Worm (Caenorhabditis elegans) whole organism, L2 larva: ENCODE data around the gene F52D2.6.

Experiments
- C34F6.9 ChIP-seq: fragments of 150-350 bp; optimal IDR thresholded peaks from 2 replicates; lab custom pipeline; 2014; ENCODE audit warnings: missing biosample characterization, missing genetic modification characterization
- F13H6.1 ChIP-seq: sonication (generic microtip); optimal IDR thresholded peaks from 2 replicates; lab custom pipeline; 2016; ENCODE audit warnings: missing genetic modification characterization, missing compliant biosample characterization
- R02D3.7 ChIP-seq: fragments of 150-350 bp; optimal IDR thresholded peaks from 2 replicates; lab custom pipeline; 2014; ENCODE audit warnings: missing biosample characterization, missing genetic modification characterization
- Y55F3AM.14 ChIP-seq: fragments of 200-800 bp; sonication (Bioruptor generic); optimal IDR thresholded peaks from 2 replicates; lab custom pipeline; 2018; ENCODE audit warnings: mild to moderate bottlenecking, missing genetic modification characterization, missing compliant biosample characterization
- aly-2 ChIP-seq: fragments of 150-350 bp; optimal IDR thresholded peaks from 2 replicates; lab custom pipeline; 2014; ENCODE audit warnings: missing biosample characterization, missing genetic modification characterization
- ama-1 ChIP-seq: fragments of 150-350 bp; optimal IDR thresholded peaks from 2 replicates; lab custom pipeline; 2018; ENCODE audit warnings: inconsistent platforms
- blmp-1 ChIP-seq: sonication (generic microtip); optimal IDR thresholded peaks from 2 replicates; lab custom pipeline; 2017; ENCODE audit warnings: missing genetic modification characterization, mild to moderate bottlenecking, missing compliant biosample characterization, antibody characterized with exemption, moderate library complexity; ENCODE audit not compliant: insufficient read depth
- ceh-16 ChIP-seq: fragments of 150-350 bp; optimal IDR thresholded peaks from 2 replicates; lab custom pipeline; 2014; ENCODE audit warnings: missing biosample characterization, missing genetic modification characterization
- ceh-82 ChIP-seq: fragments of 150-350 bp; optimal IDR thresholded peaks from 2 replicates; lab custom pipeline; 2014; ENCODE audit warnings: missing biosample characterization, missing genetic modification characterization
- crh-2 ChIP-seq: sonication (generic microtip); optimal IDR thresholded peaks from 2 replicates; lab custom pipeline; 2017; ENCODE audit warnings: missing biosample characterization, missing genetic modification characterization
- dmd-4 ChIP-seq: sonication (generic microtip); optimal IDR thresholded peaks from 2 replicates; lab custom pipeline; 2017; ENCODE audit warnings: missing biosample characterization, missing genetic modification characterization
- egl-27 ChIP-seq: sonication (generic microtip); optimal IDR thresholded peaks from 3 replicates; lab custom pipeline; 2017; ENCODE audit warnings: missing biosample characterization, missing genetic modification reagents, missing genetic modification characterization
- elt-3 ChIP-seq: sonication (generic microtip); optimal IDR thresholded peaks from 2 replicates; lab custom pipeline; 2017; ENCODE audit warnings: missing biosample characterization, missing genetic modification characterization
- fos-1 ChIP-seq: fragments of 150-350 bp; optimal IDR thresholded peaks from 2 replicates; lab custom pipeline; 2014; ENCODE audit warnings: missing biosample characterization, missing genetic modification characterization
- gmeb-1 ChIP-seq: fragments of 150-350 bp; optimal IDR thresholded peaks from 2 replicates; lab custom pipeline; 2014; ENCODE audit warnings: missing biosample characterization, missing genetic modification characterization
- lin-11 ChIP-seq: fragments of 150-350 bp; sonication (generic microtip); optimal IDR thresholded peaks from 2 replicates; lab custom pipeline; 2014; ENCODE audit warnings: missing biosample characterization, missing genetic modification characterization, inconsistent platforms, mixed read lengths
- lin-13 ChIP-seq: fragments of 150-350 bp; optimal IDR thresholded peaks from 2 replicates; lab custom pipeline; 2014; ENCODE audit warnings: missing biosample characterization, missing genetic modification reagents, missing genetic modification characterization
- lin-39 ChIP-seq: fragments of 150-350 bp; optimal IDR thresholded peaks from 2 replicates; lab custom pipeline; 2014; ENCODE audit warnings: missing biosample characterization, missing genetic modification reagents, missing genetic modification characterization
- lsy-2 ChIP-seq, 2 experiments: fragments of 150-350 bp in 1 of 2; sonication (generic microtip) in 1 of 2; optimal IDR thresholded peaks; 2 replicates each; lab custom pipeline; 2014 to 2017; ENCODE audit warnings: missing biosample characterization in 2 of 2, missing genetic modification characterization in 2 of 2
- mab-5 ChIP-seq: fragments of 150-350 bp; optimal IDR thresholded peaks from 2 replicates; lab custom pipeline; 2014; ENCODE audit warnings: missing biosample characterization, missing genetic modification characterization
- mbf-1 ChIP-seq: sonication (generic microtip); optimal IDR thresholded peaks from 2 replicates; lab custom pipeline; 2017; ENCODE audit warnings: missing biosample characterization, missing genetic modification characterization
- nhr-11 ChIP-seq: fragments of 150-350 bp; optimal IDR thresholded peaks from 2 replicates; lab custom pipeline; 2014; ENCODE audit warnings: missing biosample characterization, missing genetic modification characterization
- nhr-12 ChIP-seq: fragments of 150-350 bp; optimal IDR thresholded peaks from 2 replicates; lab custom pipeline; 2014; ENCODE audit warnings: missing biosample characterization, missing genetic modification characterization
- nhr-129 ChIP-seq: fragments of 150-350 bp; optimal IDR thresholded peaks from 2 replicates; lab custom pipeline; 2014; ENCODE audit warnings: missing biosample characterization, missing genetic modification characterization
- nhr-21 ChIP-seq: fragments of 150-350 bp; optimal IDR thresholded peaks from 2 replicates; lab custom pipeline; 2014; ENCODE audit warnings: missing biosample characterization, missing genetic modification characterization
- nhr-237 ChIP-seq: fragments of 150-350 bp; optimal IDR thresholded peaks from 2 replicates; lab custom pipeline; 2014; ENCODE audit warnings: missing biosample characterization, missing genetic modification characterization
- nhr-25 ChIP-seq: fragments of 150-350 bp; sonication (generic microtip); optimal IDR thresholded peaks from 3 replicates; lab custom pipeline; 2014; ENCODE audit warnings: missing biosample characterization, missing genetic modification characterization
- nhr-6 ChIP-seq: fragments of 150-350 bp; optimal IDR thresholded peaks from 2 replicates; lab custom pipeline; 2014; ENCODE audit warnings: missing biosample characterization, missing genetic modification characterization
- nhr-77 ChIP-seq: fragments of 150-350 bp; optimal IDR thresholded peaks from 2 replicates; lab custom pipeline; 2014; ENCODE audit warnings: missing biosample characterization, missing genetic modification characterization
- peb-1 ChIP-seq: fragments of 150-350 bp; optimal IDR thresholded peaks from 2 replicates; lab custom pipeline; 2014; ENCODE audit warnings: missing biosample characterization, missing genetic modification characterization
- sem-4 ChIP-seq: fragments of 150-350 bp; optimal IDR thresholded peaks from 2 replicates; lab custom pipeline; 2014; ENCODE audit warnings: missing biosample characterization, missing genetic modification reagents, missing genetic modification characterization
- skn-1 ChIP-seq: sonication (generic microtip); optimal IDR thresholded peaks from 2 replicates; lab custom pipeline; 2017; ENCODE audit warnings: missing biosample characterization, missing genetic modification characterization
- sma-3 ChIP-seq: sonication (generic microtip); optimal IDR thresholded peaks from 2 replicates; lab custom pipeline; 2016; ENCODE audit warnings: missing genetic modification reagents, missing genetic modification characterization, missing compliant biosample characterization
- sma-9 ChIP-seq, 2 experiments: fragments of 150-350 bp in 1 of 2; sonication (generic microtip) in 1 of 2; optimal IDR thresholded peaks; 2 replicates each; lab custom pipeline; 2014 to 2016; ENCODE audit warnings: missing genetic modification characterization in 2 of 2, mild to moderate bottlenecking in 1 of 2, missing biosample characterization in 1 of 2, missing compliant biosample characterization in 1 of 2, missing genetic modification reagents in 1 of 2, moderate library complexity in 1 of 2
- snpc-4 ChIP-seq: fragments of 150-350 bp; optimal IDR thresholded peaks from 2 replicates; lab custom pipeline; 2014; ENCODE audit warnings: missing biosample characterization, missing genetic modification characterization
- unc-39 ChIP-seq: fragments of 150-350 bp; optimal IDR thresholded peaks from 2 replicates; lab custom pipeline; 2014; ENCODE audit warnings: missing biosample characterization, missing genetic modification characterization
- unc-55 ChIP-seq: fragments of 150-350 bp; sonication (generic microtip); optimal IDR thresholded peaks from 3 replicates; lab custom pipeline; 2014; ENCODE audit warnings: missing biosample characterization, missing genetic modification reagents, missing genetic modification characterization
- unc-62 ChIP-seq: fragments of 150-350 bp; optimal IDR thresholded peaks from 2 replicates; lab custom pipeline; 2014; ENCODE audit warnings: missing biosample characterization, missing genetic modification reagents, missing genetic modification characterization
- zag-1 ChIP-seq: fragments of 150-350 bp; optimal IDR thresholded peaks from 2 replicates; lab custom pipeline; 2014; ENCODE audit warnings: missing biosample characterization, missing genetic modification characterization
- ztf-11 ChIP-seq: sonication (generic microtip); optimal IDR thresholded peaks from 2 replicates; lab custom pipeline; 2017; ENCODE audit warnings: missing biosample characterization, missing genetic modification characterization
- ztf-4 ChIP-seq: fragments of 150-350 bp; optimal IDR thresholded peaks from 2 replicates; lab custom pipeline; 2014; ENCODE audit warnings: missing biosample characterization, missing genetic modification characterization

F52D2.6 gene

DNA sequence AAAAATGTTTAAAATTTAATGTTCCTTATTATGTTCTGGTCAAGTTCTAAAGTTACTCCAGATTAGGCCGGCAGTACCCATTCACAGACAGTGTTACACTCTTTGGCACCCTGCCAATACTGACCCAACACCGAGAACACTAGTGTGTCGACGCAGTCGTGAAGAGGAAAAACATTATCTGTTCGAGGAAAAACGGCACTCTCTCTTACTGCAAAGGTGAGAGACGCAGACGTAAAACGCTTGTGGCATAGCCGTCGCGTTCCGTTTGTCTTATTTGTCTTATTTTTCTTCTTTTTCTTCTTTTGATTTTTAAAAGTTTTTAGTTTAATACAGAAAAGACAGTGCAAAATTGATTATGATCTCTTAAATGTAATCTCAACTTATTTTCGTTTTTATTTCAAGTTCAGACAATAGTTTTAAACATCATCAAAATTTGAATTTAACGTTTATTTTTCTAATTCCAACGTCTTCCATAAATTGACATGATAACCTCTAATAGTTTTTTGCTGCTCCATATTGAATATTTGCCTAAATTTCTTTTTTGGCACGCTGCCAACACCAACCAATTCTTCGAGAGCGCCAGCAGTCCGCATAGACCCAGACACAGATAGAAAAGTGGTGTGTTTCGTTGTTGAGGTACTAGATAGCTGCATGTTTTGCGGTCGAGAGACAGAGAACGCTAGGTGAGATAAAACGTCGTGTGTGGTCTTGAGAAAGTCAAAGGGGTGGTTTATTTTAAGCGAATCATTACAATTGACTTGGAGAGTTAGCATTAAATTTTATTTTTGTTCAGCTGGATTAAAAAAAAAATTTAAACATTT, 14.7 kb upstream of the F52D2.6 start:
- TF ChIP-seq fos-1: peak; percentile 49
- no peak for TF ChIP-seq R02D3.7 (tag; lab: Kevin White, UChicago)
- no peak for TF ChIP-seq unc-62
- TF ChIP-seq lsy-2 (tag; optimal IDR thresholded peaks at IDR 0.05; lab: Kevin White, UChicago): peak in 1 of 2 experiments; percentile 31
- TF ChIP-seq sma-3 (GFP tag; lab: Kevin White, UChicago): peak; percentile 8
- TF ChIP-seq peb-1: no peak
- TF ChIP-seq gmeb-1 (tag; lab: Kevin White, UChicago): peak; percentile 7
- TF ChIP-seq C34F6.9 (tag; lab: Kevin White, UChicago): peak; percentile 36
- TF ChIP-seq crh-2 (tag; lab: Kevin White, UChicago): peak; percentile 3
- peak; percentile 11 for TF ChIP-seq lin-13
- peak; percentile 18 for TF ChIP-seq unc-55 (GFP tag; lab: Kevin White, UChicago)
- TF ChIP-seq nhr-129 (tag; lab: Kevin White, UChicago): peak; percentile 41
- peak; percentile 14 for TF ChIP-seq F13H6.1 (tag; lab: Kevin White, UChicago)
- TF ChIP-seq sma-9 (GFP tag; optimal IDR thresholded peaks at IDR 0.05; lab: Kevin White, UChicago): peak; percentile 9
- no peak for TF ChIP-seq sma-9 (tag; optimal IDR thresholded peaks at IDR 0.05; lab: Kevin White, UChicago)
- no peak for TF ChIP-seq lin-11 (tag; lab: Kevin White, UChicago)
- TF ChIP-seq, all 48 proteins: peak for 11

DNA sequence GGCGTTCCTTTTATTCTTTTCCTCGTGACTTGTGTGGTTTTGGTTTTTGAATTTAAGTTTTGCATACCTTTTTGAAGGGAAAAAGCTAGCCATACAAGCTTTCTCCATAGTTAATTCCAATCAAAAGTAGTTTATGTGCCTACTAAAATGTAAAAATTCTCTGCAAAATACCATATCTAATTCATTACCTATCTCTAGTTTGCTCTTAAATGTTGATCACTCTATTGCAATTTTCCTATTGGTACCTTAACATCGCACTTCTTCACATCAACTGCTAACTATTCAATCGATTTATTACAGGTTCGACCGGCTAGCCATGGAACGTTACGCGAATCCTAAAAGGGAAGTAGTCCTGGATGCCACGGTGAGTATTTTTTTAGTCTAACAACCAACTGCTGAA, 13.5 kb upstream of the F52D2.6 start, which contains the start of gene F52D2.7:
Gene F52D2.7, plus strand, starts transcription at position 301 of the 400 bp plus-strand sequence.
- TF ChIP-seq nhr-25 (no peak), lin-39 (no peak), sma-9 (GFP tag; optimal IDR thresholded peaks at IDR 0.05; lab: Kevin White, UChicago) (no peak), sma-9 (tag; optimal IDR thresholded peaks at IDR 0.05; lab: Kevin White, UChicago) (no peak), unc-62 (no peak), snpc-4 (tag; lab: Kevin White, UChicago) (no peak), C34F6.9 (tag; lab: Kevin White, UChicago) (no peak), lsy-2 (tag; optimal IDR thresholded peaks at IDR 0.05; lab: Kevin White, UChicago) (no peak), gmeb-1 (tag; lab: Kevin White, UChicago) (no peak), blmp-1 (tag; lab: Kevin White, UChicago) (no peak), nhr-12 (tag; lab: Kevin White, UChicago) (no peak), lin-13 (no peak), sma-3 (GFP tag; lab: Kevin White, UChicago) (no peak), unc-39 (no peak)

DNA sequence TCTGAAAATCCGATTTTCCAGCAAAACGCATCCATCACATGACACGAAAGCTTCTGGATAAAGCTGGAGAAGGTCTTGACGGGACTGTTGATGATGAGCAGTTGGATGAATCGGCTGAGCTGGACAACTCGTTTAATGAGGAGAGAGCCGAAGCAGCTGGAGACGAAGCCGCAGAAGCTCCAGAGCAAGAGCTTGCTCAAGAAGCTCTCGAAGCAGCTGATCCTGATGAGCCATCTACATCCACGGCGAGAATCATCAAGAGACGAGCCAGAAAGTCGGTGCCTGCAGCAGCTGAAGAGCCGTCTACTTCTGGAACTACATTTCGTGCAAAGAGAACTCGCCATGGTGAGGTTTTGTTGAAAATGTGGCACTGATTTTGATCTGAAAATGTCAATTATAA, 11.4 kb upstream of the F52D2.6 start:
- no peak for TF ChIP-seq ztf-11 (tag; lab: Kevin White, UChicago)
- no peak for TF ChIP-seq lsy-2 (tag; optimal IDR thresholded peaks at IDR 0.05; lab: Kevin White, UChicago)
- no peak for TF ChIP-seq skn-1
- no peak for TF ChIP-seq sma-3 (GFP tag; lab: Kevin White, UChicago)
- TF ChIP-seq nhr-11 (tag; lab: Kevin White, UChicago): no peak
- no peak for TF ChIP-seq lin-11 (tag; lab: Kevin White, UChicago)
- TF ChIP-seq elt-3: no peak
- TF ChIP-seq nhr-237 (tag; lab: Kevin White, UChicago): no peak
- TF ChIP-seq aly-2: no peak

DNA sequence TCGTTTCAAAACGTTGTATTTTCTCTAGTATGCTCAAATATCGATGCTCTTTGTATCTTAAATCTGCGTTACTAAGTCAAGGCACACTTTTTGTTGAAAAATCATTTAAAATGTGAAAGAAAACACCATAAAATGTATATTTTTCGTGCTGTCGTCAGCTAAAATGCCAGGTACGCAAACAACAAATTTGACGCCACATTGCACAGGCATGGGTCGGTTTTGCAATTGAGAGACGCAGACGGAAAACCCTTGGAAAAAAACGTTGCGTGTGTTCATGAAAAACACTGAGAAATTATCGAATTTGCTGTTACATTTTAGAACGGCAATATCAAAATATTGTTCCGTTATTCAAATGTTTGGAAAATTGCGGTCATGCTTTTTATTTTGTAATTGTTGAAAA, 11.0 kb upstream of the F52D2.6 start:
- peak; percentile 65 for TF ChIP-seq unc-55 (GFP tag; lab: Kevin White, UChicago)
- no peak for TF ChIP-seq sma-9 (GFP tag; optimal IDR thresholded peaks at IDR 0.05; lab: Kevin White, UChicago)
- TF ChIP-seq sma-9 (tag; optimal IDR thresholded peaks at IDR 0.05; lab: Kevin White, UChicago): no peak
- TF ChIP-seq egl-27 (tag; lab: Kevin White, UChicago): no peak
- peak; percentile 81 for TF ChIP-seq nhr-129 (tag; lab: Kevin White, UChicago)
- TF ChIP-seq nhr-12 (tag; lab: Kevin White, UChicago): no peak
- TF ChIP-seq lin-13: peak; percentile 52
- no peak for TF ChIP-seq lin-39
- TF ChIP-seq dmd-4 (tag; lab: Kevin White, UChicago): no peak
- TF ChIP-seq nhr-6: peak; percentile 65
- no peak for TF ChIP-seq skn-1
- no peak for TF ChIP-seq mab-5 (tag; lab: Kevin White, UChicago)
- TF ChIP-seq lin-11 (tag; lab: Kevin White, UChicago): no peak
- TF ChIP-seq F13H6.1 (tag; lab: Kevin White, UChicago): peak; percentile 46
- no peak for TF ChIP-seq ceh-16 (tag; lab: Kevin White, UChicago)
- TF ChIP-seq nhr-77 (tag; lab: Kevin White, UChicago): no peak
- no peak for TF ChIP-seq blmp-1 (tag; lab: Kevin White, UChicago)
- TF ChIP-seq Y55F3AM.14: no peak
- no peak for TF ChIP-seq ama-1
- peak; percentile 70 for TF ChIP-seq C34F6.9 (tag; lab: Kevin White, UChicago)
- no peak for TF ChIP-seq ceh-82 (tag; lab: Kevin White, UChicago)
- peak; percentile 42 for TF ChIP-seq fos-1
- no peak for TF ChIP-seq crh-2 (tag; lab: Kevin White, UChicago)
- no peak for TF ChIP-seq sma-3 (GFP tag; lab: Kevin White, UChicago)
- TF ChIP-seq peb-1: no peak
- peak; percentile 27 for TF ChIP-seq gmeb-1 (tag; lab: Kevin White, UChicago)
- TF ChIP-seq nhr-21 (tag; lab: Kevin White, UChicago): no peak
- peak; percentile 24 for TF ChIP-seq sem-4 (tag; lab: Kevin White, UChicago)
- peak; percentile 57 to 73 for TF ChIP-seq lsy-2 (tag; optimal IDR thresholded peaks at IDR 0.05; lab: Kevin White, UChicago)
- no peak for TF ChIP-seq nhr-11 (tag; lab: Kevin White, UChicago)
- TF ChIP-seq unc-39: no peak
- TF ChIP-seq ztf-11 (tag; lab: Kevin White, UChicago): no peak
- TF ChIP-seq nhr-237 (tag; lab: Kevin White, UChicago): no peak
- no peak for TF ChIP-seq zag-1 (tag; lab: Kevin White, UChicago)
- TF ChIP-seq ztf-4 (tag; lab: Kevin White, UChicago): no peak
- no peak for TF ChIP-seq mbf-1 (tag; lab: Kevin White, UChicago)
